Worm (Caenorhabditis elegans): ENCODE measurements around the gene C33B4.2.

The C33B4.2 gene

DNA sequence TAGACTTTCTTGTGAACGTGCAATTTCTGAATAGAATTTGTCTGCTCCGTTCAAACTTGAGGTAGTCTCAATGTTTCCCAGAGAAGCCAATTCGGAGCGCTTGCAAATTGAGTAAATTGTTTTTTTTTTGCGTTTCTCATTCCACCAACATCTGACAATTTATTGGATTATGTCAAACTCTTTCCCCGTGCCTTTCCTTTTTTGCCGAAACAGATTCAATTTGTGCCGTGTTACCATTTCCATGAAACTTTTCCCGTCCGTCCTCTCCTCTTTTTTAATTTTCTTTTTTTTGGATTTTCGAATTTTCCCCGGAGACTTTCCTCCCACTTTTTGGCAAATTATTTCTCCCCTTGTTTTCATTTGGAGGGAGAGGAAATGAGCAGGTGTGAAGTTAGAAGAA is 18.5 kb downstream of the C33B4.2 start:
- TF ChIP-seq unc-62 (GFP tag; optimal IDR thresholded peaks at IDR 0.05): no peak

DNA sequence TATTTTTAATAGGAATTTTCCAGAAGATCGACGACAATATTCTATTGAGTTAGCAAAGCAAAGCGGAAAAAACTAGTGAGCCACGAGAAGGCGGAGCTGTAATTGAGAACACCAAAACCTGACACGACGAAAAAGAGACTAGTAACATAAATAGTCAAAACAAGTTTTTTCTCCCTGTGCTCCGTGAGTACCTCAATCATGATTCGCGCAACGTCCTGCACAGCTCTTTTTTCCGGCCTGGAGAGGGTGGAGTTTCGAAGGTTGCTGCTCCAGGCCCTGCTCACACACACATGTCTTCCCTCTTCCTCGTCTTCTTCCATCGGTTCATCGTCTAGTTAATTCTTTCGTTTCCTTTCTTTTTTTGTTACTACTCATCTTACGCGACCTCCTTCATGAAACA is 20.3 kb downstream of the C33B4.2 start, which contains the start of gene clh-2:
TSS of gene clh-2 (plus strand) at position 301 of the 400 bp plus-strand sequence.
- no peak for TF ChIP-seq unc-62 (GFP tag; optimal IDR thresholded peaks at IDR 0.05)

- TF ChIP-seq unc-62 (GFP tag; optimal IDR thresholded peaks at IDR 0.05): no peak
Measured at ce11 chrII:11349892-11350291, 22.1 kb downstream of the C33B4.2 start, which contains the start of gene dph-5. Gene dph-5 (plus strand): TSS chrII:11350192.

DNA sequence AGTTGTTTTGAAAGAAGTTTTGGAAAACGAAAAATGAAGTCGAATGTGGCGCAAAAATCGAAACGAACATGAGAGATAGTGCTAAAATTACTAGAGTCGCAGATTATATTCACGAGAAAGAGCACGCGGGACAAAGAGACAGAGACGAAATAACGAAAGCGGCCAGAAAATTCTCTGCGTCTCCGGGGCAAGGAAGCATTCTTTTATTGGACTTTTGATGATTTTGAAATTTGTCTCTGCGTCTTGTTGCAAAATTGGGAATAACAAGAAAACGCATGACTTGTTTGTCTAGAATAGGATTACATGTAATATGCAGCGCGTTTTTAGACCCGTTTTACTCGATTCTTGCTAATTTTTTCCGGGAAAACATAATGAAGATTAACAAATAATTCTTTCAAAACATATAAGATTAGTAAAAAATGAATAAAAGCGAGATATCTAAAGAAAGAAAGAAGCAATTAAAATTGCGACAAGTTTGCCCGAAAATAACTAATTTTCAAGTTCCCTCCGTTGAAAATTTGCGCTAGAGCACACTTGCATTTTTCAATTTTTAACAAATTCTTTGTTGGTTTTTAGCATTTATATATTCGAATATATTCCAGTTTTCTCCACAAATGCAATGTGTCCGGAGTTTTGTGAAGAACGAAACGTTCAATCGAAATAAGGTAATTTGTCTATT is 23.9 kb downstream of the C33B4.2 start, which contains the start of the genes B0491.6 and pigm-1:
TSS of gene B0491.6 (minus strand) at position 466 of the 679 bp plus-strand sequence.
TSS of gene pigm-1 (plus strand) at position 568 of the 679 bp plus-strand sequence.
- no peak for TF ChIP-seq unc-62 (GFP tag; optimal IDR thresholded peaks at IDR 0.05)

- TF ChIP-seq unc-62 (GFP tag; optimal IDR thresholded peaks at IDR 0.05): no peak
Measured at ce11 chrII:11345570-11346029, 26.3 kb downstream of the C33B4.2 start, which contains the start of gene nduf-11. Gene nduf-11 (minus strand): TSS chrII:11345620.

ce11 chrII:11344554-11344953 is 27.4 kb downstream of the C33B4.2 start:
- no peak for TF ChIP-seq unc-62 (GFP tag; optimal IDR thresholded peaks at IDR 0.05)

- TF ChIP-seq unc-62 (GFP tag; optimal IDR thresholded peaks at IDR 0.05): no peak
Measured at ce11 chrII:11343300-11343869, 28.6 kb downstream of the C33B4.2 start, which contains the start of gene lgc-20. Gene lgc-20 (minus strand): TSS chrII:11343610.

- no peak for TF ChIP-seq unc-62 (GFP tag; optimal IDR thresholded peaks at IDR 0.05)
Measured at ce11 chrII:11339507-11339906, 32.4 kb downstream of the C33B4.2 start, which contains the start of gene rmd-3. Gene rmd-3 (minus strand): TSS chrII:11339607.

ce11 chrII:11337497-11338040 is 34.4 kb downstream of the C33B4.2 start, which contains the start of gene sqt-1:
Gene sqt-1 (minus strand): TSS chrII:11337837.
- no peak for TF ChIP-seq unc-62 (GFP tag; optimal IDR thresholded peaks at IDR 0.05)

ce11 chrII:11336640-11337241 is 35.2 kb downstream of the C33B4.2 start:
- TF ChIP-seq unc-62 (GFP tag; optimal IDR thresholded peaks at IDR 0.05): no peak

DNA sequence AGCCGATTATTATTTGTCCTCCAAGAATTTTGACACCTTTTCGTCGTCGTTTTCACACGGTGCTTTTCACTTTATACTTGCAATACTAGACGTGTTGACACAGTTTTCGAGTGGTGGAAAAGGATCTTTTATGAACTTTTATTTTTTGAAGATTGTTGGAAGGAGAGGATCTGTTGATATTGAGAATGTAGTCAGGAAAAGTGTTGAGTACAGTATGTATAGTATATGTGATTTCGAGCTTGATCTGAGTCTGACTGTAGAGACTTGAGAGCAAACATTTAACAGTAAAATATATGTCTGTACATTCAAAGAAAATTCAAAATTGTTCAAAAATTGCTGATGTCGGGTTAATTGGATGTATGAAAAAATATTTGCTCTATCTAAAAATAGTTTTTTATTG is 35.8 kb downstream of the C33B4.2 start:
- no peak for TF ChIP-seq unc-62 (GFP tag; optimal IDR thresholded peaks at IDR 0.05)

DNA sequence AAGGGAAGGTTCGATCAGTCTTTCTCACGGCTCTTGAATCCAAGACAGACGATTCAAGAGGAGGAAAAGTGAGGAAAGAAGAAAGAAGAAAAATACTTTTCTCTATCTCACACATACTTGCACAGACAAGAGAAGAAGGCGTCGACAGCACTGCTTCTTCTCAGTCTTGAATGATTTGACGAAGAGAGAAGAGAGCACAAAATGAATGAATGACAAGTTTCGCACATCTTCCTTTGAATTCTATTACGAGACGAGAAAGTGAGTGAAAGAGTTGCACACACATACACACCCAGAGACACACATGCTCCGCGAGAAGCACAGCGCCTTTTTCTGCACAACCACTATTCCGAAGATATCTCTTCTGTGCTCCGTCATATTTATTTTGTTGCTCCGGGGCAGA is 36.3 kb downstream of the C33B4.2 start:
- no peak for TF ChIP-seq unc-62 (GFP tag; optimal IDR thresholded peaks at IDR 0.05)

DNA sequence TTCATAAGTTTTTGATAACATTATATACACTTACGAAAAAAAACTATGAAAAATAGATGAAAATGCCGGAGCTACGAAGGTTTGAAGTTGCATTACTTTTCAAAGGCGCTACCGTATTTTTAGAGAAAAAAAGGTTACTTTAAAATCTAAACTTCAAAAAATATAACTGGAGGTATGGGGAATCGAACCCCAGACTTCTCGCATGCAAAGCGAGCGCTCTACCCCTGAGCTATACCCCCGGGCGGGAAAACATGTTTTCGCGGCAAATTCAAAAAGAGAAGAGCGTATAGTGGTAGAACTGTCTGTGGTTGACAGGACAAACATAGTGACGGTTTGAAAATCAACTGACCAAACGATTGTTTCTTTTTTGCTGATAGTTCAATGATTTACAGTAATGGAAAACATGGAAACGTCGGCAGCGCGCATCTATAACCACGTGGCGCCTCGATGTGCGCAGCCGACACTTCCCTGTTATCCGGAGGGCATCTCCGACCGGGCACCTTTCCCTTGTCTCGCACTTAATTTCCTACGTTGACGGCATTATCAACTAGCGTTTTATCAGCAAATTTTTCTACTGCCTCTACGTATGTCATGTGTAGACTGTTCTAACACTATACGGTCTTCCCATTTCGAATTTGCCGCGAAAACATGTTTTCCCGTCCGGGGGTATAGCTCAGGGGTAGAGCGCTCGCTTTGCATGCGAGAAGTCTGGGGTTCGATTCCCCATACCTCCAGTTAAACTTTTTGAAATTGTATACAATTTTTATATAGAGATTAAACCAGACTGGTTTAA is 37.9 kb downstream of the C33B4.2 start:
- no peak for TF ChIP-seq unc-62 (GFP tag; optimal IDR thresholded peaks at IDR 0.05)

ce11 chrII:11333375-11333774 is 38.6 kb downstream of the C33B4.2 start:
- no peak for TF ChIP-seq unc-62 (GFP tag; optimal IDR thresholded peaks at IDR 0.05)

DNA sequence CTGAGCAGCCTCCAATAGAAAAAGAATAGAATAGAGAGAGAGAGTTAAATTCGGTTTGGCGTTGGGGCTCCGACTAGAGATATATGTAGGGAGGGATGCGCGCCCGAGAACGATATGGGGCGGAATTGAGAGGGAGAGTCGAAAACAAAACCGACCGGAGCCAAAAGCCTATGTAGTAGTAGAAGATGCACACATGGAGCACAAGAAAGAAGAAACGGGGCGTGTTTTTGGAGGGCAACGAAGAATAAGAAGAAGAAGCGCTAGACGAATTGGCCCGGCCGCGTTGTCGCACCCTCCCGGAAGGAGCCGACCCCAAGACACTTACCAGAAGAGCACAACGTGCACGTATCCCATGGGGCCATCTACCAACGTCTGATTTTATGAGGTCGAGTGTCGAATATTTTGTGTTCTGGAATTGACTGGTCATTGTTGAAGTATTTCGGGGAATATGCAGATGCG is 42.9 kb downstream of the C33B4.2 start, which contains the start of gene tag-180:
TSS of gene tag-180 (minus strand) at position 409 of the 459 bp plus-strand sequence.
- TF ChIP-seq unc-62 (GFP tag; optimal IDR thresholded peaks at IDR 0.05): no peak

Measured in whole organism, dauer.